Fruit fly (Drosophila melanogaster) whole organism, embryonic: ENCODE results near the gene CG34238.

Experiments used
- Aef1 ChIP-seq: fragments of 200-800 bp; sonication (Bioruptor generic); IDR thresholded peaks from 3 replicates; pipeline ENCODE4 v1.3.6; 2022; ENCODE audit warnings: missing biosample characterization, missing genetic modification characterization
- Asciz ChIP-seq: fragments of 200-800 bp; sonication (Bioruptor generic); optimal IDR thresholded peaks from 2 replicates; lab custom pipeline; 2017; ENCODE audit warnings: missing biosample characterization, mild to moderate bottlenecking, missing genetic modification characterization, missing genetic modification reagents
- Atf3 ChIP-seq: fragments of 200-800 bp; sonication (Bioruptor generic); optimal IDR thresholded peaks from 3 replicates; lab custom pipeline; 2016; ENCODE audit warnings: missing biosample characterization, missing genetic modification characterization
- CG10267 ChIP-seq: fragments of 200-800 bp; sonication (Bioruptor generic); optimal IDR thresholded peaks from 2 replicates; lab custom pipeline; 2018; ENCODE audit warnings: missing biosample characterization, mild to moderate bottlenecking, missing genetic modification characterization, moderate library complexity
- CG1529 ChIP-seq: fragments of 200-800 bp; sonication (Bioruptor generic); optimal IDR thresholded peaks from 3 replicates; lab custom pipeline; 2018; ENCODE audit warnings: missing biosample characterization, missing genetic modification characterization
- CG15696 ChIP-seq: fragments of 200-800 bp; sonication (Bioruptor generic); optimal IDR thresholded peaks from 2 replicates; lab custom pipeline; 2019; ENCODE audit warnings: missing biosample characterization, mild to moderate bottlenecking, missing genetic modification characterization, moderate library complexity
- CG17328 ChIP-seq: fragments of 200-800 bp; sonication (Bioruptor generic); IDR thresholded peaks from 2 replicates; pipeline ENCODE4 v1.3.6; 2022; ENCODE audit warnings: missing biosample characterization, missing genetic modification characterization
- CG17361 ChIP-seq: fragments of 200-800 bp; sonication (Bioruptor generic); IDR thresholded peaks from 3 replicates; pipeline ENCODE4 v1.3.6; 2022; ENCODE audit warnings: missing biosample characterization, missing genetic modification characterization
- CG18011 ChIP-seq: fragments of 200-800 bp; sonication (Bioruptor generic); optimal IDR thresholded peaks from 2 replicates; lab custom pipeline; 2017; ENCODE audit warnings: missing biosample characterization, missing genetic modification characterization, mild to moderate bottlenecking, moderate library complexity, missing genotype
- CG2120 ChIP-seq: fragments of 200-800 bp; sonication (Bioruptor generic); optimal IDR thresholded peaks from 3 replicates; lab custom pipeline; 2016; ENCODE audit warnings: missing biosample characterization, missing genetic modification characterization
- CG32767 ChIP-seq: fragments of 200-800 bp; sonication (Bioruptor generic); IDR thresholded peaks from 2 replicates; pipeline ENCODE4 v1.3.6; 2022; ENCODE audit warnings: missing biosample characterization, missing genetic modification characterization
- CG34224 ChIP-seq: fragments of 200-800 bp; sonication (Bioruptor generic); IDR thresholded peaks from 3 replicates; pipeline ENCODE4 v1.3.6; 2022; ENCODE audit warnings: missing biosample characterization, missing genetic modification characterization; ENCODE audit not compliant: partially characterized antibody
- CG6683 ChIP-seq: fragments of 200-800 bp; sonication (Bioruptor generic); optimal IDR thresholded peaks from 2 replicates; lab custom pipeline; 2017; ENCODE audit warnings: missing biosample characterization, mild to moderate bottlenecking, missing genetic modification characterization, missing genetic modification reagents
- CG9609 ChIP-seq: fragments of 200-800 bp; sonication (Bioruptor generic); optimal IDR thresholded peaks from 3 replicates; lab custom pipeline; 2016; ENCODE audit warnings: missing biosample characterization, missing genetic modification characterization
- Chrac-16 ChIP-seq: fragments of 200-800 bp; sonication (Bioruptor generic); optimal IDR thresholded peaks from 3 replicates; lab custom pipeline; 2016; ENCODE audit warnings: missing biosample characterization, missing genetic modification characterization
- CrebB ChIP-seq: fragments of 200-800 bp; sonication (Bioruptor generic); optimal IDR thresholded peaks from 3 replicates; lab custom pipeline; 2018; ENCODE audit warnings: missing biosample characterization, mild to moderate bottlenecking, missing genetic modification characterization
- D19A ChIP-seq: fragments of 200-800 bp; optimal IDR thresholded peaks from 3 replicates; lab custom pipeline; 2019; ENCODE audit warnings: missing biosample characterization, mild to moderate bottlenecking, missing genetic modification characterization, moderate library complexity
- Dad ChIP-seq: fragments of 200-800 bp; sonication (Bioruptor generic); optimal IDR thresholded peaks from 3 replicates; lab custom pipeline; 2016; ENCODE audit warnings: missing biosample characterization, missing genetic modification characterization
- Doc3 ChIP-seq: fragments of 200-800 bp; sonication (Bioruptor generic); IDR thresholded peaks from 3 replicates; pipeline ENCODE4 v1.3.6; 2022; ENCODE audit warnings: missing biosample characterization, missing genetic modification characterization; ENCODE audit not compliant: partially characterized antibody
- HHEX ChIP-seq: fragments of 200-800 bp; sonication (Bioruptor generic); optimal IDR thresholded peaks from 3 replicates; lab custom pipeline; 2017; ENCODE audit warnings: missing biosample characterization, mild to moderate bottlenecking, missing genetic modification characterization, missing genetic modification reagents
- HLH4C ChIP-seq: fragments of 200-800 bp; sonication (Bioruptor generic); IDR thresholded peaks from 3 replicates; pipeline ENCODE4 v1.3.6; 2022; ENCODE audit warnings: missing biosample characterization, missing genetic modification characterization; ENCODE audit not compliant: partially characterized antibody
- HmgD ChIP-seq: fragments of 200-800 bp; sonication (Bioruptor generic); optimal IDR thresholded peaks from 3 replicates; lab custom pipeline; 2016; ENCODE audit warnings: missing biosample characterization, missing genetic modification characterization
- Med ChIP-seq: fragments of 200-800 bp; sonication (Bioruptor generic); peaks from one replicate; lab custom pipeline; 2016; ENCODE audit warnings: missing biosample characterization, missing genetic modification characterization, mild to moderate bottlenecking, inconsistent platforms, moderate library complexity
- Mes4 ChIP-seq: fragments of 200-800 bp; sonication (Bioruptor generic); optimal IDR thresholded peaks from 2 replicates; lab custom pipeline; 2016; ENCODE audit warnings: missing biosample characterization, missing genetic modification characterization
- Nf-YA ChIP-seq: fragments of 200-800 bp; sonication (Bioruptor generic); IDR thresholded peaks from 2 replicates; pipeline ENCODE4 v1.3.6; 2022; ENCODE audit warnings: missing biosample characterization, missing genetic modification characterization
- Oaz ChIP-seq: fragments of 200-800 bp; sonication (Bioruptor generic); IDR thresholded peaks from 2 replicates; pipeline ENCODE4 v1.3.6; 2022; ENCODE audit warnings: missing biosample characterization, missing genetic modification characterization
- Rx ChIP-seq: fragments of 200-800 bp; sonication (Bioruptor generic); IDR thresholded peaks from 2 replicates; pipeline ENCODE4 v1.3.6; 2022; ENCODE audit warnings: missing biosample characterization, missing genetic modification characterization
- Sox100B ChIP-seq: fragments of 200-800 bp; sonication (Bioruptor generic); optimal IDR thresholded peaks from 3 replicates; lab custom pipeline; 2018; ENCODE audit warnings: missing biosample characterization, mild to moderate bottlenecking, missing genetic modification characterization
- TFAM ChIP-seq: fragments of 200-800 bp; sonication (Bioruptor generic); optimal IDR thresholded peaks from 2 replicates; lab custom pipeline; 2017; ENCODE audit warnings: missing biosample characterization, missing genetic modification characterization, inconsistent platforms
- ac ChIP-seq: fragments of 200-800 bp; sonication (Bioruptor generic); optimal IDR thresholded peaks from 3 replicates; lab custom pipeline; 2017; ENCODE audit warnings: missing biosample characterization, mild to moderate bottlenecking, missing genetic modification characterization
- ase ChIP-seq: fragments of 200-800 bp; sonication (Bioruptor generic); IDR thresholded peaks from 3 replicates; pipeline ENCODE4 v1.3.6; 2022; ENCODE audit warnings: missing biosample characterization, missing genetic modification characterization
- cato ChIP-seq: fragments of 200-800 bp; sonication (Bioruptor generic); optimal IDR thresholded peaks from 2 replicates; lab custom pipeline; 2016; ENCODE audit warnings: missing biosample characterization, missing genetic modification characterization, borderline replicate concordance
- cg ChIP-seq: fragments of 200-800 bp; sonication (Bioruptor generic); optimal IDR thresholded peaks from 3 replicates; lab custom pipeline; 2019; ENCODE audit warnings: missing biosample characterization, mild to moderate bottlenecking, missing genetic modification characterization, moderate library complexity
- da ChIP-seq: fragments of 200-800 bp; sonication (Bioruptor generic); optimal IDR thresholded peaks from 2 replicates; lab custom pipeline; 2016; ENCODE audit warnings: missing biosample characterization, missing genetic modification characterization
- fd64A ChIP-seq: fragments of 200-800 bp; sonication (Bioruptor generic); optimal IDR thresholded peaks from 3 replicates; lab custom pipeline; 2018; ENCODE audit warnings: missing biosample characterization, mild to moderate bottlenecking, missing genetic modification characterization
- fu2 ChIP-seq: fragments of 200-800 bp; sonication (Bioruptor generic); optimal IDR thresholded peaks from 2 replicates; lab custom pipeline; 2016; ENCODE audit warnings: missing biosample characterization, missing genetic modification characterization
- gro ChIP-seq: fragments of 200-800 bp; sonication (Bioruptor generic); optimal IDR thresholded peaks from 2 replicates; lab custom pipeline; 2016; ENCODE audit warnings: missing biosample characterization, missing genetic modification characterization
- gsb ChIP-seq: fragments of 200-800 bp; sonication (Bioruptor generic); IDR thresholded peaks from 2 replicates; pipeline ENCODE4 v1.3.6; 2022; ENCODE audit warnings: missing biosample characterization, missing genetic modification characterization
- ken ChIP-seq: fragments of 200-800 bp; sonication (Bioruptor generic); IDR thresholded peaks from 3 replicates; pipeline ENCODE4 v1.3.6; 2022; ENCODE audit warnings: missing biosample characterization, missing genetic modification characterization
- kni ChIP-seq: fragments of 200-800 bp; sonication (Bioruptor generic); optimal IDR thresholded peaks from 3 replicates; lab custom pipeline; 2017; ENCODE audit warnings: mild to moderate bottlenecking, missing biosample characterization, missing genetic modification reagents, missing genetic modification characterization
- lbe ChIP-seq: fragments of 200-800 bp; sonication (Bioruptor generic); optimal IDR thresholded peaks from 2 replicates; lab custom pipeline; 2016; ENCODE audit warnings: missing biosample characterization, mild to moderate bottlenecking, missing genetic modification characterization
- mirr ChIP-seq: fragments of 200-800 bp; sonication (Bioruptor generic); optimal IDR thresholded peaks from 3 replicates; lab custom pipeline; 2018; ENCODE audit warnings: missing biosample characterization, mild to moderate bottlenecking, missing genetic modification characterization
- nau ChIP-seq: fragments of 200-800 bp; sonication (Bioruptor generic); optimal IDR thresholded peaks from 3 replicates; lab custom pipeline; 2017; ENCODE audit warnings: missing biosample characterization, mild to moderate bottlenecking, missing genetic modification characterization, missing genetic modification reagents
- nerfin-1 ChIP-seq: fragments of 200-800 bp; sonication (Bioruptor generic); optimal IDR thresholded peaks from 3 replicates; lab custom pipeline; 2019; ENCODE audit warnings: missing biosample characterization, mild to moderate bottlenecking, missing genetic modification characterization, moderate library complexity
- ranshi ChIP-seq: fragments of 200-800 bp; sonication (Bioruptor generic); IDR thresholded peaks from 2 replicates; pipeline ENCODE4 v1.3.6; 2022; ENCODE audit warnings: missing biosample characterization, missing genetic modification characterization
- sens ChIP-seq: fragments of 200-800 bp; sonication (Bioruptor generic); peaks from one replicate; lab custom pipeline; 2016; ENCODE audit warnings: missing biosample characterization, missing genetic modification characterization
- sisA ChIP-seq: fragments of 200-800 bp; sonication (Bioruptor generic); IDR thresholded peaks from 2 replicates; pipeline ENCODE4 v1.3.6; 2022; ENCODE audit warnings: missing biosample characterization, missing genetic modification characterization
- wdn ChIP-seq: fragments of 200-800 bp; sonication (Bioruptor generic); IDR thresholded peaks from 2 replicates; pipeline ENCODE4 v1.3.6; 2022; ENCODE audit warnings: missing biosample characterization, missing genetic modification characterization
- zfh1 ChIP-seq: fragments of 200-800 bp; sonication (Bioruptor generic); IDR thresholded peaks from 3 replicates; pipeline ENCODE4 v1.3.6; 2022; ENCODE audit warnings: missing biosample characterization, missing genetic modification characterization

CG34238 gene

dm6 chr3L:10659524-10659923, 33.2 kb downstream of the CG34238 start:
- TF ChIP-seq da (peak; percentile 1), CG6683 (GFP tag; lab: Kevin White, UChicago) (no peak), nau (GFP tag; lab: Kevin White, UChicago) (peak; percentile 57), ac (GFP tag; lab: Kevin White, UChicago) (peak; percentile 91), ranshi (0 out of 2 replicates have a peak, but pooled peaks have one; percentile 10), Nf-YA (GFP tag; lab: Robert Waterston, UW) (0 out of 2 replicates have a peak, but pooled peaks have one; percentile 11), CG17361 (GFP tag; lab: Robert Waterston, UW) (0 out of 3 replicates have a peak, but pooled peaks have one; percentile 7), Med (peak; percentile 29), Mes4 (no peak), Oaz (no peak), CG9609 (GFP tag; lab: Kevin White, UChicago) (no peak), sens (GFP tag; lab: Kevin White, UChicago) (peak; percentile 19), zfh1 (GFP tag; lab: Robert Waterston, UW) (peak; percentile 5; the same call in 1 of the 3 replicates), cg (GFP tag; lab: Kevin White, UChicago) (peak; percentile 11)

DNA sequence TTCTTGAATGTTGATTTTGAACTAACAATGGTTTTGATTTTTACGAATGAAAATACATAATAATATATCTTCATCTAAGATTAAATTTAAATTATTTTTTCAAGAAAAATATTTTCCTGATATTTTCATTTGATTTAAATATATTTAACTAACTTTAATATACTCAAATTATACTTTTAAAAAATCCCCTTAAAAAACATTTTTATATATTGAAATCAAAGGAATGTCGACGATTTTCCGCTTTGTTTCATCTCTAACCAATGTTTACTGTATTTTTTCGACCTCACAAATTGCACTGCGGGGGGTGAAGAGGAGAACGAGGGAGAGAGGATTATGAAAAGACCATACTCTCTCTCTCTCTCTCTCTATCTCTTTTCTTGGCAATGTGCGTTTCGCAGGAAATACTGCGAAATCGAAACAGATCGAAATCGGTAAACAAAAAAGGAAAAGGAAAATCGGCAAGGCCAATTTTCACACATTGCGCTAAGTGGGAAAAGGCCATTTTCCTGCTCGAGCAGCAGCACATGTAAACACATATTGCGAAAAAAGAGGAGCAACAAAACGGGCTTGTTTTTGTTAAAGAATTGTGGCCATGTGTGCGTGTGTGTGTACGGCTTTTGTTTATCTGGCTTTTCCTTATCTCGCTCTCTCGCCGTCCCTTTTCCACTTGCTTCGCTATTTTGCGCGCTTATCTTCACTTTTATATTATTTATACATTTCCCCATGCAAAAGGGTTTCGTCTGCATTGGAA, 33.9 kb downstream of the CG34238 start:
- TF ChIP-seq CrebB (tag; lab: Kevin White, UChicago) (no peak), HLH4C (GFP tag; lab: Robert Waterston, UW) (no peak), Asciz (GFP tag; lab: Kevin White, UChicago) (no peak), lbe (GFP tag; lab: Kevin White, UChicago) (no peak), gro (GFP tag; lab: Kevin White, UChicago) (no peak), fd64A (GFP tag; lab: Kevin White, UChicago) (no peak), Sox100B (GFP tag; lab: Kevin White, UChicago) (peak; percentile 23), Med (peak; percentile 57), sisA (GFP tag; lab: Robert Waterston, UW) (no peak), ken (GFP tag; lab: Robert Waterston, UW) (no peak), HHEX (GFP tag; lab: Kevin White, UChicago) (no peak), wdn (GFP tag; lab: Robert Waterston, UW) (no peak), CG32767 (GFP tag; lab: Robert Waterston, UW) (no peak), CG9609 (GFP tag; lab: Kevin White, UChicago) (no peak), ase (GFP tag; lab: Robert Waterston, UW) (no peak), Doc3 (no peak), CG18011 (no peak), TFAM (GFP tag; lab: Kevin White, UChicago) (no peak), kni (GFP tag; lab: Kevin White, UChicago) (peak; percentile 17), Rx (GFP tag; lab: Robert Waterston, UW) (no peak), CG10267 (tag; lab: Kevin White, UChicago) (peak; percentile 11), Aef1 (GFP tag; lab: Robert Waterston, UW) (no peak), CG34224 (GFP tag; lab: Robert Waterston, UW) (no peak), CG2120 (GFP tag; lab: Kevin White, UChicago) (no peak), nerfin-1 (no peak), D19A (tag; lab: Kevin White, UChicago) (peak; percentile 24), Dad (GFP tag; lab: Kevin White, UChicago) (no peak), HmgD (GFP tag; lab: Kevin White, UChicago) (no peak), gsb (GFP tag; lab: Robert Waterston, UW) (no peak), CG1529 (GFP tag; lab: Kevin White, UChicago) (no peak), CG17361 (GFP tag; lab: Robert Waterston, UW) (0 out of 3 replicates have a peak, but pooled peaks have one; percentile 26), CG15696 (tag; lab: Kevin White, UChicago) (no peak), Atf3 (no peak), cato (GFP tag; lab: Kevin White, UChicago) (no peak), CG17328 (GFP tag; lab: Robert Waterston, UW) (no peak), mirr (GFP tag; lab: Kevin White, UChicago) (no peak), fu2 (GFP tag; lab: Kevin White, UChicago) (no peak), Chrac-16 (GFP tag; lab: Kevin White, UChicago) (no peak)
